Worm (Caenorhabditis elegans): ENCODE data around the gene sftb-1.

DNA sequence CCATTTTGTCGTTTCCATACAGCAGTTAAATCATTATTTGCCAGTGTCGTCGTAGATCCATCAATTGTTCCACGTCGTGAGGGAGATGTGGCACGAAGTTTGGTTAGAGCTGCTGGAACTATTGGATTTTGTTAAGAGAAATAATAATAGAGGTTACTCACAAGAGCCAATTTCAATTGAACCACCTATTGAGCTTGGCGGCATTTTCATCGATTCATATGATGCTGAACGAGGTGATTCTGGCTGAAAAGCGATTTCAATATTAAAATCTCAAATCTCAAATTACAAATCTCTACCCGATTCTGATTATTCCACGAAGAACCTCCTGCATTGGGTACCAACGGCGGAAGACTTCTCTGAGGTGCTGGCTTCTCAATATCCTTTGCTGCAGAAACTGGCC lies 11.2 kb downstream of the sftb-1 start:
- no peak for TF ChIP-seq pha-4 (tag; optimal IDR thresholded peaks at IDR 0.05)
- TF ChIP-seq aly-2 (tag; optimal IDR thresholded peaks at IDR 0.05): no peak
- no peak for TF ChIP-seq ama-1 (optimal IDR thresholded peaks at IDR 0.05)
- TF ChIP-seq fos-1 (tag; optimal IDR thresholded peaks at IDR 0.05): no peak
- TF ChIP-seq ceh-28 (tag; optimal IDR thresholded peaks at IDR 0.05): no peak
- no peak for TF ChIP-seq nhr-76 (tag; optimal IDR thresholded peaks at IDR 0.05)
- no peak for TF ChIP-seq lin-15B (tag; optimal IDR thresholded peaks at IDR 0.05)
